Worm (Caenorhabditis elegans) whole organism, midembryonic: ENCODE results near the gene vwa-8.
A peak's percentile ranks its signal among the peaks of the same experiment; 100 is the strongest.

Experiments
- T22C8.4 ChIP-seq: fragments of 200-800 bp; sonication (Bioruptor generic); IDR thresholded peaks from 2 replicates; pipeline ENCODE4 v1.3.6; 2022; ENCODE audit warnings: missing genetic modification characterization, missing compliant biosample characterization
- cog-1 ChIP-seq: sonication (generic microtip); optimal IDR thresholded peaks from 2 replicates; lab custom pipeline; 2016; ENCODE audit warnings: missing genetic modification characterization, missing compliant biosample characterization
- flt-1 ChIP-seq: fragments of 200-800 bp; sonication (Bioruptor generic); IDR thresholded peaks from 2 replicates; pipeline ENCODE4 v1.3.6; 2022; ENCODE audit warnings: missing genetic modification characterization, missing compliant biosample characterization
- klf-2 ChIP-seq: fragments of 200-800 bp; sonication (Bioruptor generic); conservative IDR thresholded peaks from 2 replicates; pipeline ENCODE4 v1.3.6; 2022; ENCODE audit warnings: missing genetic modification reagents, missing genetic modification characterization, missing compliant biosample characterization
- med-1 ChIP-seq: sonication (generic microtip); optimal IDR thresholded peaks from 2 replicates; lab custom pipeline; 2017; ENCODE audit warnings: missing genetic modification characterization, mild to moderate bottlenecking, missing compliant biosample characterization, antibody characterized with exemption, missing genetic modification reagents; ENCODE audit not compliant: insufficient read depth
- ref-1 ChIP-seq: fragments of 200-800 bp; sonication (Bioruptor generic); conservative IDR thresholded peaks from 2 replicates; pipeline ENCODE4 v1.3.6; 2022; ENCODE audit warnings: missing genetic modification reagents, missing genetic modification characterization, missing compliant biosample characterization
- tab-1 ChIP-seq: fragments of 200-800 bp; sonication (Bioruptor generic); IDR thresholded peaks from 2 replicates; pipeline ENCODE4 v1.3.6; 2022; ENCODE audit warnings: missing genetic modification characterization, missing compliant biosample characterization
- ztf-23 ChIP-seq: fragments of 200-800 bp; sonication (Bioruptor generic); IDR thresholded peaks from 2 replicates; pipeline ENCODE4 v1.3.6; 2022; ENCODE audit warnings: missing genetic modification reagents, missing genetic modification characterization, missing compliant biosample characterization
- ztf-29 ChIP-seq: fragments of 200-800 bp; sonication (Bioruptor generic); IDR thresholded peaks from 2 replicates; pipeline ENCODE4 v1.3.6; 2022; ENCODE audit warnings: missing genetic modification reagents, missing genetic modification characterization, missing compliant biosample characterization

vwa-8 gene

DNA sequence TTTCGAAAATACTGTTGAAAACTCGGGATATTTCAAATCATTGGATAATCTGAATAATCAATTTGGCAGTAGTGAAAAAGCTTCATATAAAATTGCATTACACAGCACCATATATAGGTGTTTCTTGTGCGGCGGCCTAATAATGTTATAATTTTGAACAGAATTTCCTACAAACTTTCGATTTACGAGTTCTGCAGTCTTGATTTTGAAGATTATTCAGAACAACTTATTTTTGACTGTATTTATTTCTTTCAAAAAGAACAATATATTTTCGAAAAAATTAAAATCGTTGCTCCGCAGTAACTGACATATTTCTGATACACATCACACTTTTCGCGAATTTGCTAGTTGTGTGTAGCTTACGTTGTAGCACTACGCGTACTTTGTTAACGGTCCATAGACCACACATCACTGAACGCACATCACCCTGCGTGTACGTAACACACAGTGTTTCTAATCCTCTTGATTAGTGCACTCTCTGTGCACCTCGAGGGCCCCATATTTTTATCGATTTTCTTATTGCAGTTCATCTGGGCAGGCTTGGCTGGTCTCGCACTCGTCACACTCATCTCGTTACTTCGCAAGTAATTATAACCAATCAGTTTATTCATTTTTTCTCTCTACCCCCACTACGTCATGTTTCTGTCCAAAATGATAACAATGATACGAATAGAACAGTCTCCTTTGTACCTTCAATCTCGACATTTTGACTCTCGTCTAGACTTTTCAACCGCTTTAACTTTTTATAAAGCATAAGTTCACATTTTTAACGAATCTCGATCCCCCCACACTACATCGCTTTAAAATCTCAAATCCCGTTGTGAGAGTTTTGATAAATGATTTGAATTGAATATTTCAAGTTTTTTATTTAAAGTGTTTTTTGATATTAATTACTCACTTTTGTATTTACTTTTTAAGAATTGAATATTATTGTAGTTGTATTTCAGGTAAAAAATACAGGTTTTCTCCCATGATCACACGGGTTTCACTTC, at the start of gene vwa-8, which contains the start of gene F11C1.1:
Gene vwa-8 (plus strand): TSS at position 942 of the 992 bp plus-strand sequence.
Gene F11C1.1 (minus strand): TSS at position 51 of the 992 bp plus-strand sequence.
- TF ChIP-seq ztf-29 (GFP tag; lab: Robert Waterston, UW) (no peak), T22C8.4 (GFP tag; lab: Robert Waterston, UW) (peak; percentile 59; the same call in 1 of the 2 replicates)

ce11 chrX:12942296-12942695, 49.0 kb upstream of the vwa-8 start:
- no peak for TF ChIP-seq klf-2
- 0 out of 2 replicates have a peak, but pooled peaks have one; percentile 25 for TF ChIP-seq tab-1 (GFP tag; lab: Robert Waterston, UW)

DNA sequence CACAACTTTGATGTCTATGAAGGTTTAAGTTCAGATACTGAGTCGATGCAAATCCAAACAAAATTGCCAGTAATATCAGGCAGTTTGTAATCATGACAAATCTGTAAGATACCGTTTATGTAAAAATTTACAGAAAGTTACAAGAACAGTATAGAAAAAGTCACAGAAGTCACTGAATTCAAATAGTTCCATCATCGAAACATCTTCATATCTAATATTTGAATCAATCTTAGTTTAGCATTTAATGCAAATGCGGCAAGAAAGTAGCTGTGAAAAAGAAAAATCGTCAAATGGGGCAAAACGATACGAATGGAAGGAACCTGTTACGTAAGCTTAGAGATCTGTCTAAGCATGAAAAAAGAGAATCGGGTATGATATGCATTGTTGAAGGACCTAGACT, 48.1 kb upstream of the vwa-8 start, which contains the start of gene gmap-2:
Gene gmap-2 (minus strand): TSS at position 101 of the 400 bp plus-strand sequence.
- TF ChIP-seq flt-1 (GFP tag; lab: Robert Waterston, UW) (no peak), med-1 (GFP tag; lab: Kevin White, UChicago) (no peak), ref-1 (GFP tag; lab: Robert Waterston, UW) (no peak)

ce11 chrX:12944661-12945060, 46.6 kb upstream of the vwa-8 start:
- no peak for TF ChIP-seq tab-1 (GFP tag; lab: Robert Waterston, UW)
- no peak for TF ChIP-seq ref-1 (GFP tag; lab: Robert Waterston, UW)
- no peak for TF ChIP-seq klf-2
- TF ChIP-seq med-1 (GFP tag; lab: Kevin White, UChicago): no peak
- TF ChIP-seq T22C8.4 (GFP tag; lab: Robert Waterston, UW): no peak
- no peak for TF ChIP-seq flt-1 (GFP tag; lab: Robert Waterston, UW)

DNA sequence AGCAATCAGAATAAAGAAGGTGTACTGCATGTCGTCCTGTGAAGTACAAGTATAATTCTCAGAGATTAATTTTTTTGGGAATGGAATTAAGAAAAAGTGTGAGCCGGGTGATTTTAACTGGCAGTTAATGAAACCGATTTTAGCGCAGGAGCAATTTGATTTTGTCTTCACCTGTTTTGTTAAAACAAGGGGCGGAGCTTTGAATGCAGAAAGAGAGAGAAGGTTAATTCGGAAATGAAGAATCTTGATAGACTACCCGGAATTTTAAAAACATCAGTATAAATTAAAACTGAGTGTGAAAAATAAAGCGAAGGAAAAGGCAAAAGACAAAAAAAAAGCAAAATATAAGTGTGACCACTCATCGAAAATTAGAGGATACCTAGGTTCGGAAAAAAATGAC, 44.7 kb upstream of the vwa-8 start, which contains the start of gene C05E7.3:
Gene C05E7.3 (minus strand): TSS at position 101 of the 400 bp plus-strand sequence.
- TF ChIP-seq tab-1 (GFP tag; lab: Robert Waterston, UW): no peak
- no peak for TF ChIP-seq ztf-29 (GFP tag; lab: Robert Waterston, UW)
- TF ChIP-seq flt-1 (GFP tag; lab: Robert Waterston, UW): no peak
- no peak for TF ChIP-seq ztf-23
- no peak for TF ChIP-seq klf-2
- TF ChIP-seq ref-1 (GFP tag; lab: Robert Waterston, UW): no peak
- no peak for TF ChIP-seq T22C8.4 (GFP tag; lab: Robert Waterston, UW)
- TF ChIP-seq med-1 (GFP tag; lab: Kevin White, UChicago): no peak
- TF ChIP-seq cog-1: no peak

- TF ChIP-seq med-1 (GFP tag; lab: Kevin White, UChicago): no peak
- TF ChIP-seq ztf-23: no peak
- TF ChIP-seq cog-1: no peak
- no peak for TF ChIP-seq klf-2
Measured at ce11 chrX:12951175-12951574, 40.1 kb upstream of the vwa-8 start.

ce11 chrX:12958897-12959296, 32.4 kb upstream of the vwa-8 start:
- TF ChIP-seq T22C8.4 (GFP tag; lab: Robert Waterston, UW): no peak
- TF ChIP-seq ztf-23: no peak
- no peak for TF ChIP-seq med-1 (GFP tag; lab: Kevin White, UChicago)
- no peak for TF ChIP-seq tab-1 (GFP tag; lab: Robert Waterston, UW)
- TF ChIP-seq cog-1: no peak
- no peak for TF ChIP-seq klf-2
- TF ChIP-seq flt-1 (GFP tag; lab: Robert Waterston, UW): no peak
- TF ChIP-seq ztf-29 (GFP tag; lab: Robert Waterston, UW): no peak
- TF ChIP-seq ref-1 (GFP tag; lab: Robert Waterston, UW): no peak

ce11 chrX:12965163-12965562, 26.1 kb upstream of the vwa-8 start, which contains the start of gene frpr-2:
Gene frpr-2, plus strand, starts transcription at chrX:12965463.
- TF ChIP-seq med-1 (GFP tag; lab: Kevin White, UChicago) (no peak), tab-1 (GFP tag; lab: Robert Waterston, UW) (no peak), flt-1 (GFP tag; lab: Robert Waterston, UW) (no peak), ztf-29 (GFP tag; lab: Robert Waterston, UW) (no peak), T22C8.4 (GFP tag; lab: Robert Waterston, UW) (no peak)

DNA sequence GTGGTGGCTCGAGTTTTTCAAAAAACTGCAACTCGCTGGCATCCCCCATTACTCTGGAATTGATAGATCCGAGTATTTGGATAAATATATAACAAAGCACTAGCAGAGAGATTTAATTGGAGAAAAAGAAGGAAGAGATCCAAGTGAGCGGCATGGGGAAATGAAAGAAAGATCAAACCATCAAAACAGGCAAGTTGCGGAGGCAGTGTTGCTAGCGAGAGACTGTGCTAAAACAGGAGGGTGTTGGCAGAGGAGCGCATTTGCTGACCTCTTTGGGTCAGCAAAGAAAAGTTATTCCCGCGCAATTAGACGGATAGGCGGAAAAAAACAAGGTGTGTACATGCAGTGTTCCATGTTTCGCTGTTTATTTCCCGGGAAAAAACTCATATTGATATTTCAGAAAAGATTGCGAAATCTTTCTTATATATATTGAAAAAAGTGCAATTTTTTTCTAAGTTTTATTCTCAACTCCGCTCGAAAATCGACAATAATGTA, 15.6 kb upstream of the vwa-8 start, which contains the start of gene ppk-3:
Gene ppk-3 (minus strand): TSS at position 51 of the 495 bp plus-strand sequence.
- TF ChIP-seq ztf-29 (GFP tag; lab: Robert Waterston, UW) (no peak), cog-1 (peak; percentile 33), T22C8.4 (GFP tag; lab: Robert Waterston, UW) (no peak), ref-1 (GFP tag; lab: Robert Waterston, UW) (no peak), klf-2 (no peak)

- no peak for TF ChIP-seq T22C8.4 (GFP tag; lab: Robert Waterston, UW)
Measured at ce11 chrX:12976774-12977173, 14.5 kb upstream of the vwa-8 start, which contains the start of the genes F11C1.4 and F11C1.10. Gene F11C1.4, plus strand, starts transcription at chrX:12977074. Gene F11C1.10, plus strand, starts transcription at chrX:12977082.
